Worm (Caenorhabditis elegans): ENCODE data around the gene srg-34.
A peak's percentile ranks its signal among the peaks of the same experiment; 100 is the strongest.

srg-34 gene

ce11 chrV:18556488-18556887, 8.2 kb downstream of the srg-34 start, which contains the start of the genes ttr-24 and ttr-25:
Gene ttr-24, minus strand, starts transcription at chrV:18556643.
Gene ttr-25, plus strand, starts transcription at chrV:18556714.
- TF ChIP-seq hlh-1 (tag; optimal IDR thresholded peaks at IDR 0.05) (peak; percentile 60), ztf-11 (tag; optimal IDR thresholded peaks at IDR 0.05) (no peak)

ce11 chrV:18553750-18554149, 10.9 kb downstream of the srg-34 start, which contains the start of gene Y51A2D.8:
Gene Y51A2D.8, minus strand, starts transcription at chrV:18553850.
- TF ChIP-seq nhr-237 (tag; optimal IDR thresholded peaks at IDR 0.05) (no peak), tbx-8 (GFP tag; optimal IDR thresholded peaks at IDR 0.05) (no peak), mep-1 (tag; optimal IDR thresholded peaks at IDR 0.05) (no peak), lsy-2 (tag; optimal IDR thresholded peaks at IDR 0.05) (no peak), sptf-1 (tag; optimal IDR thresholded peaks at IDR 0.05) (no peak), ceh-83 (GFP tag; optimal IDR thresholded peaks at IDR 0.05) (no peak), unc-62 (GFP tag; optimal IDR thresholded peaks at IDR 0.05) (no peak), snpc-4 (tag; optimal IDR thresholded peaks at IDR 0.05) (no peak), elt-1 (tag; optimal IDR thresholded peaks at IDR 0.05; ENCODE audit: borderline replicate concordance, insufficient read depth) (no peak), drap-1 (GFP tag; optimal IDR thresholded peaks at IDR 0.05) (no peak), ztf-11 (tag; optimal IDR thresholded peaks at IDR 0.05) (no peak), ceh-39 (tag; optimal IDR thresholded peaks at IDR 0.05) (no peak), ham-2 (GFP tag; optimal IDR thresholded peaks at IDR 0.05) (no peak), mab-5 (tag; optimal IDR thresholded peaks at IDR 0.05) (no peak)

- TF ChIP-seq pha-4 (tag; optimal IDR thresholded peaks at IDR 0.05) (no peak), zip-8 (tag; optimal IDR thresholded peaks at IDR 0.05) (peak; percentile 96)
Measured at ce11 chrV:18536015-18536414, 28.7 kb downstream of the srg-34 start.

ce11 chrV:18533606-18534005, 31.1 kb downstream of the srg-34 start, which contains the start of gene ints-5:
Gene ints-5, plus strand, starts transcription at chrV:18533953.
- TF ChIP-seq nhr-237 (tag; optimal IDR thresholded peaks at IDR 0.05) (peak; percentile 36), ceh-83 (GFP tag; optimal IDR thresholded peaks at IDR 0.05) (no peak), snpc-4 (tag; optimal IDR thresholded peaks at IDR 0.05) (no peak), pha-4 (tag; optimal IDR thresholded peaks at IDR 0.05) (peak; percentile 31), lsy-2 (tag; optimal IDR thresholded peaks at IDR 0.05) (no peak)

- no peak for TF ChIP-seq mls-2 (tag; optimal IDR thresholded peaks at IDR 0.05)
- no peak for TF ChIP-seq lin-32 (GFP tag; optimal IDR thresholded peaks at IDR 0.05)
- no peak for TF ChIP-seq nhr-12 (tag; optimal IDR thresholded peaks at IDR 0.05)
- no peak for TF ChIP-seq sem-2 (GFP tag; optimal IDR thresholded peaks at IDR 0.05)
- TF ChIP-seq snpc-4 (tag; optimal IDR thresholded peaks at IDR 0.05), result no peak
- no peak for TF ChIP-seq nhr-2 (tag; optimal IDR thresholded peaks at IDR 0.05)
- TF ChIP-seq tbx-8 (GFP tag; optimal IDR thresholded peaks at IDR 0.05), result no peak
- no peak for TF ChIP-seq nhr-28 (tag; optimal IDR thresholded peaks at IDR 0.05)
- TF ChIP-seq mep-1 (tag; optimal IDR thresholded peaks at IDR 0.05), result no peak
- TF ChIP-seq mab-5 (tag; optimal IDR thresholded peaks at IDR 0.05), result no peak
Measured at ce11 chrV:18524460-18524859, 40.2 kb downstream of the srg-34 start, which contains the start of gene hmit-1.2. Gene hmit-1.2, plus strand, starts transcription at chrV:18524760.

- TF ChIP-seq lin-32 (GFP tag; optimal IDR thresholded peaks at IDR 0.05) (no peak), ceh-43 (GFP tag; optimal IDR thresholded peaks at IDR 0.05) (no peak), elt-3 (tag; optimal IDR thresholded peaks at IDR 0.05) (no peak), nhr-12 (tag; optimal IDR thresholded peaks at IDR 0.05) (no peak), lsy-2 (tag; optimal IDR thresholded peaks at IDR 0.05) (no peak), unc-62 (GFP tag; optimal IDR thresholded peaks at IDR 0.05) (no peak), ceh-39 (tag; optimal IDR thresholded peaks at IDR 0.05) (no peak), flh-1 (GFP tag; optimal IDR thresholded peaks at IDR 0.05) (no peak), nhr-2 (tag; optimal IDR thresholded peaks at IDR 0.05) (no peak), mab-5 (tag; optimal IDR thresholded peaks at IDR 0.05) (no peak), M03D4.4 (tag; optimal IDR thresholded peaks at IDR 0.05) (no peak), nhr-237 (tag; optimal IDR thresholded peaks at IDR 0.05) (no peak), zip-8 (tag; optimal IDR thresholded peaks at IDR 0.05) (no peak), ceh-83 (GFP tag; optimal IDR thresholded peaks at IDR 0.05) (no peak), hlh-1 (tag; optimal IDR thresholded peaks at IDR 0.05) (no peak), cnd-1 (tag; optimal IDR thresholded peaks at IDR 0.05) (no peak), bed-3 (GFP tag; optimal IDR thresholded peaks at IDR 0.05) (no peak)
Measured at ce11 chrV:18516496-18516895, 48.2 kb downstream of the srg-34 start, which contains the start of gene hmit-1.1. Gene hmit-1.1, plus strand, starts transcription at chrV:18516789.

Data from whole organism, mixed stage, embryonic.